Worm (Caenorhabditis elegans) whole organism, L3 larva: Measurements from ENCODE around the gene T06F4.1.

Experiments used
- aly-2 ChIP-seq: fragments of 150-350 bp; optimal IDR thresholded peaks from 2 replicates; lab custom pipeline; 2014; ENCODE audit warnings: missing biosample characterization, missing genetic modification characterization
- ama-1 ChIP-seq: fragments of 150-350 bp; optimal IDR thresholded peaks from 2 replicates; lab custom pipeline; 2018
- elt-3 ChIP-seq, 3 experiments: fragments of 150-350 bp in 1 of 3; sonication (generic microtip) in 2 of 3; optimal IDR thresholded peaks; 2 replicates in 2 of 3; 4 replicates in 1 of 3; lab custom pipeline; 2014 to 2017; ENCODE audit warnings: missing biosample characterization in 3 of 3, missing genetic modification characterization in 3 of 3
- fkh-10 ChIP-seq: sonication (generic microtip); optimal IDR thresholded peaks from 2 replicates; lab custom pipeline; 2017; ENCODE audit warnings: missing biosample characterization, missing genetic modification reagents, missing genetic modification characterization
- nfya-1 ChIP-seq: sonication (generic microtip); optimal IDR thresholded peaks from 2 replicates; lab custom pipeline; 2017; ENCODE audit warnings: missing genetic modification characterization, mild to moderate bottlenecking, missing compliant biosample characterization, antibody characterized with exemption, moderate library complexity; ENCODE audit not compliant: insufficient read depth
- nhr-11 ChIP-seq: fragments of 150-350 bp; optimal IDR thresholded peaks from 2 replicates; lab custom pipeline; 2014; ENCODE audit warnings: missing biosample characterization, missing genetic modification characterization
- nhr-12 ChIP-seq: fragments of 150-350 bp; optimal IDR thresholded peaks from 2 replicates; lab custom pipeline; 2014; ENCODE audit warnings: missing biosample characterization, missing genetic modification characterization
- pha-4 ChIP-seq: fragments of 150-350 bp; optimal IDR thresholded peaks from 2 replicates; lab custom pipeline; 2014; ENCODE audit warnings: missing biosample characterization, missing genetic modification reagents, missing genetic modification characterization
- pqm-1 ChIP-seq: fragments of 150-350 bp; optimal IDR thresholded peaks from 2 replicates; lab custom pipeline; 2017; ENCODE audit warnings: missing biosample characterization, missing genetic modification characterization, inconsistent platforms
- sea-2 ChIP-seq: fragments of 150-350 bp; sonication (generic microtip); optimal IDR thresholded peaks from 4 replicates; lab custom pipeline; 2014; ENCODE audit warnings: missing biosample characterization, missing genetic modification reagents, missing genetic modification characterization
- tbx-2 ChIP-seq: sonication (generic microtip); optimal IDR thresholded peaks from 2 replicates; lab custom pipeline; 2016; ENCODE audit warnings: mild to moderate bottlenecking, missing genetic modification characterization, missing compliant biosample characterization
- unc-39 ChIP-seq: sonication (generic microtip); optimal IDR thresholded peaks from 4 replicates; lab custom pipeline; 2017; ENCODE audit warnings: missing biosample characterization, missing genetic modification characterization

ce11 chrX:4007724-4008123, 71.4 kb downstream of the T06F4.1 start:
- TF ChIP-seq pqm-1 (tag; lab: Kevin White, UChicago): peak; percentile 69
- TF ChIP-seq sea-2: no peak
- TF ChIP-seq nhr-11 (tag; lab: Kevin White, UChicago): no peak
- no peak for TF ChIP-seq aly-2 (tag; lab: Kevin White, UChicago)
- no peak for TF ChIP-seq nhr-12 (tag; lab: Kevin White, UChicago)
- no peak for TF ChIP-seq ama-1 (lab: Kevin White, UChicago)
- no peak for TF ChIP-seq elt-3 (tag; optimal IDR thresholded peaks at IDR 0.05; lab: Kevin White, UChicago)
- TF ChIP-seq nfya-1: no peak
- no peak for TF ChIP-seq tbx-2 (tag; lab: Kevin White, UChicago)
- no peak for TF ChIP-seq fkh-10
- no peak for TF ChIP-seq unc-39 (tag; lab: Kevin White, UChicago)
- TF ChIP-seq pha-4 (tag; lab: Kevin White, UChicago): no peak
